Worm (Caenorhabditis elegans): ENCODE results near the gene cut-3.

ce11 chrII:8415462-8416037, 31.1 kb downstream of the cut-3 start:
- TF ChIP-seq flt-1 (GFP tag; IDR thresholded peaks at IDR 0.05) (0 out of 2 replicates have a peak, but pooled peaks have one; percentile 49), med-1 (GFP tag; optimal IDR thresholded peaks at IDR 0.05; ENCODE audit: insufficient read depth) (no peak), tab-1 (GFP tag; IDR thresholded peaks at IDR 0.05) (no peak)
